Fruit fly (Drosophila melanogaster): ENCODE measurements around the gene ras.

Gene ras

dm6 chrX:10775690-10776089 is 31.4 kb downstream of the ras start (continued):
- TF ChIP-seq D19A (tag; optimal IDR thresholded peaks at IDR 0.05): peak; percentile 14
- TF ChIP-seq Oli (tag; optimal IDR thresholded peaks at IDR 0.05): peak; percentile 58
- TF ChIP-seq CG10979 (tag; optimal IDR thresholded peaks at IDR 0.05): peak; percentile 19
- TF ChIP-seq Oaz (GFP tag; IDR thresholded peaks at IDR 0.05): peak; percentile 43; the same call in 1 of the 2 replicates
- no peak for TF ChIP-seq Dll (GFP tag; IDR thresholded peaks at IDR 0.05; ENCODE audit: partially characterized antibody)
- TF ChIP-seq ci (GFP tag; IDR thresholded peaks at IDR 0.05): peak; percentile 82
- no peak for TF ChIP-seq CG11085 (GFP tag; IDR thresholded peaks at IDR 0.05)
- no peak for TF ChIP-seq gfzf (GFP tag; optimal IDR thresholded peaks at IDR 0.05)
- peak in 1 of 2 experiments; percentile 25 for TF ChIP-seq bsh (GFP tag; optimal IDR thresholded peaks at IDR 0.05)
- TF ChIP-seq CG6854 (GFP tag; optimal IDR thresholded peaks at IDR 0.05): no peak
- peak; percentile 37 for TF ChIP-seq phol (tag; optimal IDR thresholded peaks at IDR 0.05)
- peak; percentile 61 for TF ChIP-seq lab (GFP tag; optimal IDR thresholded peaks at IDR 0.05)
- TF ChIP-seq Pdp1 (GFP tag; optimal IDR thresholded peaks at IDR 0.05): peak in 1 of 2 experiments; percentile 23
- TF ChIP-seq ken (GFP tag; IDR thresholded peaks at IDR 0.05): peak; percentile 51; the same call in 1 of the 3 replicates
- peak; percentile 21; the same call in 1 of the 4 replicates for TF ChIP-seq Gug (GFP tag; IDR thresholded peaks at IDR 0.05)
- peak; percentile 66 for TF ChIP-seq sens (GFP tag)
- peak; percentile 56 for TF ChIP-seq sisA (GFP tag; IDR thresholded peaks at IDR 0.05)
- TF ChIP-seq lilli (GFP tag; optimal IDR thresholded peaks at IDR 0.05): peak; percentile 35
- TF ChIP-seq CG4707 (GFP tag; optimal IDR thresholded peaks at IDR 0.05): no peak
- TF ChIP-seq CG11695 (GFP tag; IDR thresholded peaks at IDR 0.05): peak; percentile 87
- peak; percentile 46 for TF ChIP-seq CG17385 (GFP tag; optimal IDR thresholded peaks at IDR 0.05)
- peak; percentile 22 for TF ChIP-seq Asciz (GFP tag; optimal IDR thresholded peaks at IDR 0.05)
- TF ChIP-seq pan (optimal IDR thresholded peaks at IDR 0.05): no peak
- peak in 1 of 2 experiments; percentile 71 for TF ChIP-seq pan (GFP tag; optimal IDR thresholded peaks at IDR 0.05 in 1 of 2, IDR thresholded peaks at IDR 0.05 in 1 of 2)
- peak; percentile 41 for TF ChIP-seq Antp (GFP tag; optimal IDR thresholded peaks at IDR 0.05)
- TF ChIP-seq CG4424 (GFP tag; optimal IDR thresholded peaks at IDR 0.05): peak; percentile 39
- peak; percentile 74 for TF ChIP-seq dmrt99B (tag; optimal IDR thresholded peaks at IDR 0.05)
- TF ChIP-seq Jarid2 (GFP tag; optimal IDR thresholded peaks at IDR 0.05): peak; percentile 3
- TF ChIP-seq CG11723 (GFP tag; optimal IDR thresholded peaks at IDR 0.05): no peak
- TF ChIP-seq CG12769 (tag; optimal IDR thresholded peaks at IDR 0.05): peak; percentile 18
- TF ChIP-seq h (optimal IDR thresholded peaks at IDR 0.05): no peak
- no peak for TF ChIP-seq CG2875 (GFP tag; optimal IDR thresholded peaks at IDR 0.05)
- TF ChIP-seq chinmo (GFP tag; IDR thresholded peaks at IDR 0.05; ENCODE audit: partially characterized antibody): no peak
- TF ChIP-seq CG15269 (tag; optimal IDR thresholded peaks at IDR 0.05): peak; percentile 69
- TF ChIP-seq ttk (GFP tag; IDR thresholded peaks at IDR 0.05): peak; percentile 45
- peak; percentile 8 for TF ChIP-seq CG1602 (GFP tag; optimal IDR thresholded peaks at IDR 0.05)
- peak; percentile 33 for TF ChIP-seq CG5180 (GFP tag; optimal IDR thresholded peaks at IDR 0.05)
- peak; percentile 12 for TF ChIP-seq Ssrp (tag; optimal IDR thresholded peaks at IDR 0.05)
- 0 out of 3 replicates have a peak, but pooled peaks have one; percentile 32 for TF ChIP-seq zfh1 (GFP tag; IDR thresholded peaks at IDR 0.05)
- TF ChIP-seq ems (GFP tag; optimal IDR thresholded peaks at IDR 0.05): peak; percentile 42
- no peak for TF ChIP-seq CG8478 (optimal IDR thresholded peaks at IDR 0.05)
- TF ChIP-seq CG2712 (tag; optimal IDR thresholded peaks at IDR 0.05): peak; percentile 25
- TF ChIP-seq CG10209 (GFP tag; optimal IDR thresholded peaks at IDR 0.05): peak; percentile 32
- peak; percentile 36 for TF ChIP-seq kah (GFP tag; optimal IDR thresholded peaks at IDR 0.05)
- TF ChIP-seq CG3847 (GFP tag; IDR thresholded peaks at IDR 0.05): 0 out of 2 replicates have a peak, but pooled peaks have one; percentile 19
- peak; percentile 19 for TF ChIP-seq Blimp-1 (GFP tag; optimal IDR thresholded peaks at IDR 0.05)
- TF ChIP-seq slp2 (GFP tag; optimal IDR thresholded peaks at IDR 0.05): peak; percentile 14
- TF ChIP-seq CG4282 (GFP tag; optimal IDR thresholded peaks at IDR 0.05): no peak
- no peak for TF ChIP-seq gt (GFP tag; IDR thresholded peaks at IDR 0.05)
- peak; percentile 31 for TF ChIP-seq CG18619 (GFP tag; optimal IDR thresholded peaks at IDR 0.05)
- peak; percentile 49; the same call in 1 of the 2 replicates for TF ChIP-seq Ada2b (GFP tag; IDR thresholded peaks at IDR 0.05)

Data from whole organism, embryonic.